Fruit fly (Drosophila melanogaster) whole organism, embryonic: ENCODE results near the gene CG1847.

Experiments
- Adf1 ChIP-seq: fragments of 200-800 bp; sonication (Bioruptor generic); IDR thresholded peaks from 2 replicates; pipeline ENCODE4 v1.3.6; 2022; ENCODE audit warnings: missing biosample characterization, missing genetic modification characterization
- Asciz ChIP-seq: fragments of 200-800 bp; sonication (Bioruptor generic); optimal IDR thresholded peaks from 2 replicates; lab custom pipeline; 2017; ENCODE audit warnings: missing biosample characterization, mild to moderate bottlenecking, missing genetic modification characterization, missing genetic modification reagents
- B-H2 ChIP-seq: fragments of 200-800 bp; sonication (Bioruptor generic); optimal IDR thresholded peaks from 2 replicates; lab custom pipeline; 2018; ENCODE audit warnings: missing biosample characterization, mild to moderate bottlenecking, missing genetic modification characterization
- CG1024 ChIP-seq: fragments of 200-800 bp; sonication (Bioruptor generic); IDR thresholded peaks from 2 replicates; pipeline ENCODE4 v1.3.6; 2022; ENCODE audit warnings: missing biosample characterization, missing genetic modification characterization
- CG10321 ChIP-seq: fragments of 200-800 bp; sonication (Bioruptor generic); IDR thresholded peaks from 2 replicates; pipeline ENCODE4 v1.3.6; 2022; ENCODE audit warnings: missing biosample characterization, missing genetic modification characterization
- CG11247 ChIP-seq: fragments of 200-800 bp; sonication (Bioruptor generic); IDR thresholded peaks from 2 replicates; pipeline ENCODE4 v1.3.6; 2022; ENCODE audit warnings: missing biosample characterization, missing genetic modification characterization
- CG11696 ChIP-seq: fragments of 200-800 bp; sonication (Bioruptor generic); IDR thresholded peaks from 2 replicates; pipeline ENCODE4 v1.3.6; 2022; ENCODE audit warnings: missing biosample characterization, missing genetic modification characterization
- CG1233 ChIP-seq: fragments of 200-800 bp; sonication (Bioruptor generic); optimal IDR thresholded peaks from 4 replicates; lab custom pipeline; 2018; ENCODE audit warnings: missing biosample characterization, mild to moderate bottlenecking, missing genetic modification characterization
- CG13894 ChIP-seq: fragments of 200-800 bp; sonication (Bioruptor generic); optimal IDR thresholded peaks from 3 replicates; lab custom pipeline; 2018; ENCODE audit warnings: missing biosample characterization, mild to moderate bottlenecking, missing genetic modification characterization, moderate library complexity
- CG14710 ChIP-seq: fragments of 200-800 bp; sonication (Bioruptor generic); optimal IDR thresholded peaks from 3 replicates; lab custom pipeline; 2019; ENCODE audit warnings: missing biosample characterization, mild to moderate bottlenecking, missing genetic modification characterization, moderate library complexity
- CG14860 ChIP-seq: fragments of 200-800 bp; sonication (Bioruptor generic); IDR thresholded peaks from 3 replicates; pipeline ENCODE4 v1.3.6; 2022; ENCODE audit warnings: missing biosample characterization, missing genetic modification characterization; ENCODE audit not compliant: partially characterized antibody
- CG16813 ChIP-seq: fragments of 200-800 bp; sonication (Bioruptor generic); IDR thresholded peaks from 3 replicates; pipeline ENCODE4 v1.3.6; 2022; ENCODE audit warnings: missing biosample characterization, missing genetic modification characterization; ENCODE audit not compliant: partially characterized antibody
- CG17186 ChIP-seq: fragments of 200-800 bp; sonication (Bioruptor generic); optimal IDR thresholded peaks from 3 replicates; lab custom pipeline; 2017; ENCODE audit warnings: missing biosample characterization, missing genetic modification reagents, missing genetic modification characterization
- CG17802 ChIP-seq: fragments of 200-800 bp; sonication (Bioruptor generic); optimal IDR thresholded peaks from 2 replicates; lab custom pipeline; 2018; ENCODE audit warnings: missing biosample characterization, mild to moderate bottlenecking, missing genetic modification characterization, moderate library complexity
- CG17829 ChIP-seq: fragments of 200-800 bp; optimal IDR thresholded peaks from 2 replicates; lab custom pipeline; 2019; ENCODE audit warnings: missing biosample characterization, mild to moderate bottlenecking, missing genetic modification characterization, moderate library complexity
- CG1832 ChIP-seq: fragments of 200-800 bp; sonication (Bioruptor generic); optimal IDR thresholded peaks from 2 replicates; lab custom pipeline; 2017; ENCODE audit warnings: missing biosample characterization, mild to moderate bottlenecking, missing genetic modification characterization, inconsistent platforms
- CG3838 ChIP-seq: fragments of 200-800 bp; sonication (Bioruptor generic); optimal IDR thresholded peaks from 3 replicates; lab custom pipeline; 2016; ENCODE audit warnings: missing biosample characterization, missing genetic modification characterization
- CG6791 ChIP-seq: fragments of 200-800 bp; sonication (Bioruptor generic); IDR thresholded peaks from 3 replicates; pipeline ENCODE4 v1.3.6; 2022; ENCODE audit warnings: missing biosample characterization, missing genetic modification characterization; ENCODE audit not compliant: partially characterized antibody
- CG7987 ChIP-seq: fragments of 200-800 bp; sonication (Bioruptor generic); optimal IDR thresholded peaks from 2 replicates; lab custom pipeline; 2018; ENCODE audit warnings: missing biosample characterization, mild to moderate bottlenecking, missing genetic modification characterization, moderate library complexity
- CG9215 ChIP-seq: fragments of 200-800 bp; sonication (Bioruptor generic); IDR thresholded peaks from 2 replicates; pipeline ENCODE4 v1.3.6; 2022; ENCODE audit warnings: missing biosample characterization, missing genetic modification characterization
- Doc3 ChIP-seq: fragments of 200-800 bp; sonication (Bioruptor generic); IDR thresholded peaks from 3 replicates; pipeline ENCODE4 v1.3.6; 2022; ENCODE audit warnings: missing biosample characterization, missing genetic modification characterization; ENCODE audit not compliant: partially characterized antibody
- Dp ChIP-seq: fragments of 200-800 bp; sonication (Bioruptor generic); optimal IDR thresholded peaks from 2 replicates; lab custom pipeline; 2018; ENCODE audit warnings: missing biosample characterization, mild to moderate bottlenecking, missing genetic modification characterization, moderate library complexity
- H15 ChIP-seq: fragments of 200-800 bp; sonication (Bioruptor generic); IDR thresholded peaks from 3 replicates; pipeline ENCODE4 v1.3.6; 2022; ENCODE audit warnings: missing biosample characterization, missing genetic modification characterization
- Hr78 ChIP-seq, 2 experiments: fragments of 200-800 bp in 1 of 2; fragments of >200 bp in 1 of 2; sonication (Bioruptor generic) in 1 of 2; optimal IDR thresholded peaks; 2 replicates each; lab custom pipeline; 2017 to 2019; ENCODE audit warnings: missing biosample characterization in 2 of 2, missing genetic modification characterization in 2 of 2, mild to moderate bottlenecking in 1 of 2, moderate library complexity in 1 of 2
- MBD-R2 ChIP-seq: fragments of 200-800 bp; sonication (Bioruptor generic); IDR thresholded peaks from 2 replicates; pipeline ENCODE4 v1.3.6; 2022; ENCODE audit warnings: missing biosample characterization, missing genetic modification characterization
- NC2β ChIP-seq: fragments of 200-800 bp; sonication (Bioruptor generic); optimal IDR thresholded peaks from 2 replicates; lab custom pipeline; 2016; ENCODE audit warnings: missing biosample characterization, missing genetic modification characterization
- Stat92E ChIP-seq, 3 experiments: fragments of >200 bp in 2 of 3; fragments of 200-800 bp in 1 of 3; sonication (Bioruptor generic) in 1 of 3; optimal IDR thresholded peaks; 2 replicates each; lab custom pipeline; 2017 to 2019; ENCODE audit warnings: missing biosample characterization in 3 of 3, missing genetic modification characterization in 3 of 3, mild to moderate bottlenecking in 1 of 3, moderate library complexity in 1 of 3
- Taf1 ChIP-seq: fragments of 200-800 bp; sonication (Bioruptor generic); IDR thresholded peaks from 2 replicates; pipeline ENCODE4 v1.3.6; 2022; ENCODE audit warnings: missing biosample characterization, missing genetic modification characterization
- amos ChIP-seq: fragments of 200-800 bp; sonication (Bioruptor generic); IDR thresholded peaks from 2 replicates; pipeline ENCODE4 v1.3.6; 2022; ENCODE audit warnings: missing biosample characterization, missing genetic modification characterization; ENCODE audit not compliant: partially characterized antibody
- cato ChIP-seq: fragments of 200-800 bp; sonication (Bioruptor generic); optimal IDR thresholded peaks from 2 replicates; lab custom pipeline; 2016; ENCODE audit warnings: missing biosample characterization, missing genetic modification characterization, borderline replicate concordance
- chinmo ChIP-seq: fragments of 200-800 bp; sonication (Bioruptor generic); IDR thresholded peaks from 4 replicates; pipeline ENCODE4 v1.3.6; 2022; ENCODE audit warnings: missing biosample characterization, missing genetic modification characterization; ENCODE audit not compliant: partially characterized antibody
- ci ChIP-seq: fragments of 200-800 bp; sonication (Bioruptor generic); IDR thresholded peaks from 3 replicates; pipeline ENCODE4 v1.3.6; 2022; ENCODE audit warnings: missing biosample characterization, missing genetic modification characterization
- fd96Cb ChIP-seq: fragments of 200-800 bp; sonication (Bioruptor generic); optimal IDR thresholded peaks from 2 replicates; lab custom pipeline; 2018; ENCODE audit warnings: missing biosample characterization, mild to moderate bottlenecking, missing genetic modification characterization, moderate library complexity
- inv ChIP-seq: fragments of 200-800 bp; sonication (Bioruptor generic); IDR thresholded peaks from 2 replicates; pipeline ENCODE4 v1.3.6; 2022; ENCODE audit warnings: missing biosample characterization, missing genetic modification characterization; ENCODE audit not compliant: partially characterized antibody
- jing ChIP-seq: fragments of 200-800 bp; sonication (Bioruptor generic); optimal IDR thresholded peaks from 2 replicates; lab custom pipeline; 2018; ENCODE audit warnings: missing biosample characterization, mild to moderate bottlenecking, missing genetic modification characterization
- lov ChIP-seq, 2 experiments: fragments of 200-800 bp in 1 of 2; fragments of >200 bp in 1 of 2; sonication (Bioruptor generic) in 1 of 2; IDR thresholded peaks in 1 of 2; optimal IDR thresholded peaks in 1 of 2; 2 replicates in 1 of 2; 3 replicates in 1 of 2; pipeline versions ENCODE4 v1.3.6 to Lab custom; 2017 to 2022; ENCODE audit warnings: missing biosample characterization in 1 of 2, missing genetic modification characterization in 1 of 2
- onecut ChIP-seq: fragments of 200-800 bp; sonication (Bioruptor generic); IDR thresholded peaks from 2 replicates; pipeline ENCODE4 v1.3.6; 2022; ENCODE audit warnings: missing biosample characterization, missing genetic modification characterization
- org-1 ChIP-seq: fragments of 200-800 bp; sonication (Bioruptor generic); optimal IDR thresholded peaks from 2 replicates; lab custom pipeline; 2017; ENCODE audit warnings: missing biosample characterization, missing genetic modification characterization
- pfk ChIP-seq: fragments of 200-800 bp; sonication (Bioruptor generic); optimal IDR thresholded peaks from 2 replicates; lab custom pipeline; 2018; ENCODE audit warnings: missing biosample characterization, mild to moderate bottlenecking, missing genetic modification characterization, moderate library complexity
- pzg ChIP-seq: fragments of 200-800 bp; sonication (Bioruptor generic); optimal IDR thresholded peaks from 3 replicates; lab custom pipeline; 2018; ENCODE audit warnings: missing biosample characterization, mild to moderate bottlenecking, missing genetic modification characterization, moderate library complexity
- sens-2 ChIP-seq: fragments of 200-800 bp; sonication (Bioruptor generic); IDR thresholded peaks from 2 replicates; pipeline ENCODE4 v1.3.6; 2022; ENCODE audit warnings: missing biosample characterization, missing genetic modification characterization
- sob ChIP-seq: fragments of 200-800 bp; sonication (Bioruptor generic); IDR thresholded peaks from 2 replicates; pipeline ENCODE4 v1.3.6; 2022; ENCODE audit warnings: missing biosample characterization, missing genetic modification characterization
- stwl ChIP-seq: fragments of 200-800 bp; sonication (Bioruptor generic); optimal IDR thresholded peaks from 3 replicates; lab custom pipeline; 2018; ENCODE audit warnings: missing biosample characterization, mild to moderate bottlenecking, missing genetic modification characterization, moderate library complexity
- tin ChIP-seq: fragments of 200-800 bp; sonication (Bioruptor generic); optimal IDR thresholded peaks from 3 replicates; lab custom pipeline; 2016; ENCODE audit warnings: missing biosample characterization, missing genetic modification characterization
- tna ChIP-seq: fragments of 200-800 bp; sonication (Bioruptor generic); IDR thresholded peaks from 2 replicates; pipeline ENCODE4 v1.3.6; 2022; ENCODE audit warnings: missing biosample characterization, missing genetic modification characterization; ENCODE audit not compliant: partially characterized antibody
- trem ChIP-seq: fragments of 200-800 bp; optimal IDR thresholded peaks from 3 replicates; lab custom pipeline; 2019; ENCODE audit warnings: missing biosample characterization, mild to moderate bottlenecking, missing genetic modification characterization, moderate library complexity
- unc-4 ChIP-seq: fragments of 200-800 bp; sonication (Bioruptor generic); IDR thresholded peaks from 2 replicates; pipeline ENCODE4 v1.3.6; 2022; ENCODE audit warnings: missing biosample characterization, missing genetic modification characterization; ENCODE audit not compliant: partially characterized antibody
- wor ChIP-seq: fragments of 200-800 bp; sonication (Bioruptor generic); IDR thresholded peaks from 2 replicates; pipeline ENCODE4 v1.3.6; 2022; ENCODE audit warnings: missing biosample characterization, missing genetic modification characterization
- zfh1 ChIP-seq: fragments of 200-800 bp; sonication (Bioruptor generic); IDR thresholded peaks from 3 replicates; pipeline ENCODE4 v1.3.6; 2022; ENCODE audit warnings: missing biosample characterization, missing genetic modification characterization

Gene CG1847

DNA sequence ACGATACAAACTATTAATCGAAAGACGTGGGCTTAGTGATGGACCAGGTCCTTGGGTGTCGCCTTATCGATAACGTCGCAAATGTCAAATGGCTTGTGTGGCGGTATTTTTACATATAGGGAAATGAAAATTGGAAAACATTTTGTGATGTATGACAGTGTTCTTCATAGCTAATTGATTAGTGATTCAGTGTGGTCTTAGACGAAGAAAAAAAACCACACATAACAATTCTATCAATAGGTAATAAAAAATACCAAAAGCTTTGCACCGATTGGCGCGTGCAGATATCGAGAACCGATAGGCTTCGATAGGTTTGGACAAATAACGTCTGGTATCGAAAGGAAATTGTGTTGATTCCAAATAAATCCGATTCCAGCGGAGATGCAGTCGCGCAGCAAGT, at the start of gene CG1847, which contains the start of gene Nrd1 (continued):
- no peak for TF ChIP-seq CG10321 (GFP tag; lab: Robert Waterston, UW)
- peak; percentile 89; the same call in 2 of the 3 replicates for TF ChIP-seq CG14860 (GFP tag; lab: Robert Waterston, UW)
- TF ChIP-seq fd96Cb (tag; lab: Kevin White, UChicago), result no peak
- TF ChIP-seq tin (GFP tag; lab: Kevin White, UChicago), result no peak
- TF ChIP-seq CG6791, result peak; percentile 78
- TF ChIP-seq CG11696, result no peak
- TF ChIP-seq B-H2 (GFP tag; lab: Kevin White, UChicago), result no peak
- TF ChIP-seq pfk (GFP tag; lab: Kevin White, UChicago), result no peak
- TF ChIP-seq chinmo, result peak; percentile 71; the same call in 1 of the 4 replicates
- no peak for TF ChIP-seq Taf1 (GFP tag; lab: Robert Waterston, UW)
- no peak for TF ChIP-seq CG1233
- no peak for TF ChIP-seq Stat92E (GFP tag; optimal IDR thresholded peaks at IDR 0.05; lab: Kevin White, UChicago)
- TF ChIP-seq lov (optimal IDR thresholded peaks at IDR 0.05; lab: Kevin White, UChicago), result no peak
- no peak for TF ChIP-seq lov (GFP tag; IDR thresholded peaks at IDR 0.05; lab: Robert Waterston, UW)
- TF ChIP-seq zfh1, result no peak
- peak; percentile 48 for TF ChIP-seq CG17186 (GFP tag; lab: Kevin White, UChicago)
- TF ChIP-seq CG13894, result no peak
- TF ChIP-seq tna, result peak; percentile 87
- TF ChIP-seq cato (GFP tag; lab: Kevin White, UChicago), result no peak
- TF ChIP-seq pzg (GFP tag; lab: Kevin White, UChicago), result peak; percentile 55
- TF ChIP-seq stwl (tag; lab: Kevin White, UChicago), result peak; percentile 75
- no peak for TF ChIP-seq CG17802 (tag; lab: Kevin White, UChicago)
- TF ChIP-seq org-1, result no peak
- no peak for TF ChIP-seq CG7987 (GFP tag; lab: Kevin White, UChicago)
- peak; percentile 67 for TF ChIP-seq inv (GFP tag; lab: Robert Waterston, UW)
- no peak for TF ChIP-seq CG9215
- peak; percentile 46 for TF ChIP-seq Dp
- TF ChIP-seq trem (tag; lab: Kevin White, UChicago), result peak; percentile 40
- peak; percentile 52; the same call in 1 of the 2 replicates for TF ChIP-seq amos
- no peak for TF ChIP-seq sob (GFP tag; lab: Robert Waterston, UW)
- peak; percentile 30 for TF ChIP-seq CG14710 (tag; lab: Kevin White, UChicago)
- no peak for TF ChIP-seq Asciz (GFP tag; lab: Kevin White, UChicago)
- no peak for TF ChIP-seq onecut (GFP tag; lab: Robert Waterston, UW)
- TF ChIP-seq CG11247 (GFP tag; lab: Robert Waterston, UW), result no peak
- no peak for TF ChIP-seq jing
- no peak for TF ChIP-seq Hr78 (GFP tag; optimal IDR thresholded peaks at IDR 0.05; lab: Kevin White, UChicago)
- peak; percentile 64 for TF ChIP-seq Doc3 (GFP tag; lab: Robert Waterston, UW)
- TF ChIP-seq NC2β (GFP tag; lab: Kevin White, UChicago), result no peak
- TF ChIP-seq ci (GFP tag; lab: Robert Waterston, UW), result no peak
- TF ChIP-seq CG16813 (GFP tag; lab: Robert Waterston, UW), result peak; percentile 76
- TF ChIP-seq CG1024 (GFP tag; lab: Robert Waterston, UW), result no peak
- peak; percentile 51 for TF ChIP-seq MBD-R2 (GFP tag; lab: Robert Waterston, UW)
- no peak for TF ChIP-seq H15 (GFP tag; lab: Robert Waterston, UW)
- TF ChIP-seq Adf1 (GFP tag; lab: Robert Waterston, UW), result no peak
- peak; percentile 15 for TF ChIP-seq CG17829
- peak; percentile 78 for TF ChIP-seq unc-4 (GFP tag; lab: Robert Waterston, UW)
- TF ChIP-seq CG3838 (GFP tag; lab: Kevin White, UChicago), result no peak
- no peak for TF ChIP-seq wor
- TF ChIP-seq sens-2 (GFP tag; lab: Robert Waterston, UW), result no peak
- TF ChIP-seq CG1832, result no peak
